Worm (Caenorhabditis elegans) whole organism, L3 larva: ENCODE data around the gene F26F12.3.

Experiments
- ceh-28 ChIP-seq: fragments of 150-350 bp; optimal IDR thresholded peaks from 2 replicates; lab custom pipeline; 2014; ENCODE audit warnings: missing biosample characterization, missing genetic modification reagents, missing genetic modification characterization
- ceh-9 ChIP-seq: sonication (generic microtip); optimal IDR thresholded peaks from 2 replicates; lab custom pipeline; 2018; ENCODE audit warnings: missing biosample characterization, missing genetic modification characterization
- egl-27 ChIP-seq: sonication (generic microtip); optimal IDR thresholded peaks from 4 replicates; lab custom pipeline; 2017; ENCODE audit warnings: missing biosample characterization, missing genetic modification reagents, missing genetic modification characterization
- jun-1 ChIP-seq: fragments of 150-350 bp; optimal IDR thresholded peaks from 2 replicates; lab custom pipeline; 2014; ENCODE audit warnings: missing biosample characterization, missing genetic modification reagents, missing genetic modification characterization
- nhr-28 ChIP-seq: fragments of 150-350 bp; optimal IDR thresholded peaks from 2 replicates; lab custom pipeline; 2014; ENCODE audit warnings: missing biosample characterization, missing genetic modification characterization
- nhr-76 ChIP-seq: fragments of 150-350 bp; sonication (generic microtip); optimal IDR thresholded peaks from 5 replicates; lab custom pipeline; 2014; ENCODE audit warnings: missing biosample characterization, missing genetic modification characterization
- ztf-11 ChIP-seq: fragments of 150-350 bp; optimal IDR thresholded peaks from 2 replicates; lab custom pipeline; 2014; ENCODE audit warnings: missing biosample characterization, missing genetic modification characterization

DNA sequence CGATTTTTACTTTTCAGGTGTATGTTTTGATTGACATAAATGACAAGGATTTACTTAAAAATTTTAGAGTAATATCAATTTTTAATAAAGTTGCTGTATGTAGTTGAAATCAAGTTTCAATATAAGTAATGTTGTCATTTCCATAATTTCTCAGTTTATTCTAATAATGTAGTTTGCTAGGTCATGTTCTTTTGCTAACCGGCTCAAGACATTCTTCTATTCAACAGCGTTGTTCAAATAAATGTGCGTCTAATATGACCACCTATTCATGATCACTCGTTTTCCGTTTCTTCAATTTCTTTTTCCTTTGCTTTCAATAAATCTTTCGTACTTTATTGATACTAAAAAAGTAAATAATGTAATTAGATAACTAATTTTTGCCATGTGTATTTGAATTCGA, 34.5 kb upstream of the F26F12.3 start, which contains the start of gene C02G6.3:
- TF ChIP-seq ceh-9 (tag; lab: Kevin White, UChicago) = no peak
- no peak for TF ChIP-seq nhr-28 (tag; lab: Kevin White, UChicago)
- TF ChIP-seq ztf-11 (tag; lab: Kevin White, UChicago) = no peak
- no peak for TF ChIP-seq egl-27 (tag; lab: Kevin White, UChicago)
- no peak for TF ChIP-seq nhr-76 (tag; lab: Kevin White, UChicago)
- no peak for TF ChIP-seq ceh-28 (tag; lab: Kevin White, UChicago)
- TF ChIP-seq jun-1 (tag; lab: Kevin White, UChicago) = no peak
